Worm (Caenorhabditis elegans): ENCODE data around the gene him-8.

Gene him-8

ce11 chrIV:10584237-10584636, 22.5 kb downstream of the him-8 start, which contains the start of gene oac-8:
Gene oac-8 (plus strand): TSS chrIV:10584537.
- TF ChIP-seq hlh-13 (GFP tag; optimal IDR thresholded peaks at IDR 0.05) (no peak), che-1 (tag; optimal IDR thresholded peaks at IDR 0.05) (no peak), npax-4 (tag; optimal IDR thresholded peaks at IDR 0.05) (no peak), ceh-18 (tag; optimal IDR thresholded peaks at IDR 0.05) (no peak), sox-4 (tag; optimal IDR thresholded peaks at IDR 0.05) (no peak), gmeb-2 (tag; optimal IDR thresholded peaks at IDR 0.05) (no peak), hlh-30 (tag; optimal IDR thresholded peaks at IDR 0.05; ENCODE audit: insufficient read depth) (no peak), ceh-34 (tag; optimal IDR thresholded peaks at IDR 0.05) (no peak), ahr-1 (tag; optimal IDR thresholded peaks at IDR 0.05) (no peak), syd-9 (tag; optimal IDR thresholded peaks at IDR 0.05) (no peak), sox-2 (GFP tag; IDR thresholded peaks at IDR 0.05) (no peak), eyg-1 (tag; optimal IDR thresholded peaks at IDR 0.05) (no peak), lin-11 (tag; optimal IDR thresholded peaks at IDR 0.05) (no peak), ceh-2 (tag; optimal IDR thresholded peaks at IDR 0.05) (no peak), pha-4 (tag; optimal IDR thresholded peaks at IDR 0.05) (no peak), unc-42 (tag; optimal IDR thresholded peaks at IDR 0.05) (no peak), fax-1 (tag; optimal IDR thresholded peaks at IDR 0.05) (no peak), pqm-1 (tag; optimal IDR thresholded peaks at IDR 0.05) (no peak), K02D7.2 (tag; optimal IDR thresholded peaks at IDR 0.05) (no peak)

DNA sequence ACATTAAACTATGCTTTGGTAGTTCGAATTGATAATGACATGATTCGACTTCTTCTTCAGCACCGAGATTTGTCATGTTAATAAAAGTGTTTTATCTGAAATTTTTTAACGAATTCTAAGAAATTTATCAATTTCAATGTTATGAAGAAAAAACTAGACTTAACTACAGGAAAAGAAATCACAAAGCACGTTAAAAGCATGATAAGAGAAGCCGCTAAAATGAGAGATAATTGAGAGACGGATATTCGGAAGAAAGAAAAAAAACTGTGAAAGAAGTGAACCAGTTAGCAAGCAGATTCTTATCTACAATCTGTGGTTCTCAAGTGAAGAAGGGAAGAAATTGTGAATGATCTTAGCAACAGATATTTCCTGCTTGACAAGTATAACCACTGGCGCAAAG, 27.4 kb downstream of the him-8 start, which contains the start of gene C43F9.4:
C43F9.4 (minus strand) TSS at position 101 of the 400 bp plus-strand sequence.
- no peak for TF ChIP-seq npax-4 (tag; optimal IDR thresholded peaks at IDR 0.05)

- TF ChIP-seq Y22D7AL.16 (tag; optimal IDR thresholded peaks at IDR 0.05) (no peak), ama-1 (optimal IDR thresholded peaks at IDR 0.05) (no peak), hlh-6 (tag; optimal IDR thresholded peaks at IDR 0.05) (no peak), pqm-1 (tag; optimal IDR thresholded peaks at IDR 0.05) (no peak), rnt-1 (tag; optimal IDR thresholded peaks at IDR 0.05) (no peak)
Observed at ce11 chrIV:10590649-10591048, 28.9 kb downstream of the him-8 start, which contains the start of the genes C43F9.5 and nkb-2. Gene C43F9.5 (minus strand): TSS chrIV:10590749. Gene nkb-2 (plus strand): TSS chrIV:10590925.

DNA sequence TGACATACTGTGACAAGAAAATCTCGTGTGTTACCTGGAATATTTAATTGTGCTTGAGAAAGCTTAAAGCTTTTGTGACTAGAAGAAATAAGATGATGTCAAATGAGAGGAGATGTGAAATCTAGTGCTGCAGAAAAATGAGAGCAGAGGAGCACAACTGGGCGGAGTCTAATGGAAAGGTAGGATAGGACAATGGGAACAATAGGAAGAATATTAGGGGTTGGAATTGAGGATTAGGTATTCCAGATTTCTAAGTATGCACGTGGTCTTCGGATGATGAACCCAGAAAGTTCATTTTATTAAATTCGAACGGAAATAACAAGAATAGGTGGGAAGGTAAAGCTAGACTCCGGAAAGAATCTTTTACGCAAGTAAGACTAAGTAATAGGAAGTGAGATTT, 31.9 kb downstream of the him-8 start, which contains the start of gene C43F9.7:
C43F9.7 (minus strand) TSS at position 101 of the 400 bp plus-strand sequence.
- TF ChIP-seq tbx-7 (tag; optimal IDR thresholded peaks at IDR 0.05) (no peak), hlh-8 (tag; optimal IDR thresholded peaks at IDR 0.05) (no peak), C38D4.7 (GFP tag; optimal IDR thresholded peaks at IDR 0.05) (no peak), elt-4 (tag; optimal IDR thresholded peaks at IDR 0.05) (no peak), nfya-1 (tag; optimal IDR thresholded peaks at IDR 0.05) (no peak)

ce11 chrIV:10596505-10596904, 34.8 kb downstream of the him-8 start, which contains the start of gene C43F9.11:
Gene C43F9.11 (plus strand): TSS chrIV:10596805.
- TF ChIP-seq ceh-14 (tag; optimal IDR thresholded peaks at IDR 0.05) (no peak), unc-3 (GFP tag; conservative IDR thresholded peaks at IDR 0.05) (no peak), unc-3 (tag; optimal IDR thresholded peaks at IDR 0.05) (no peak), rnt-1 (tag; optimal IDR thresholded peaks at IDR 0.05) (no peak), unc-86 (tag; optimal IDR thresholded peaks at IDR 0.05) (no peak), ceh-2 (tag; optimal IDR thresholded peaks at IDR 0.05) (no peak), fkh-6 (tag; optimal IDR thresholded peaks at IDR 0.05) (no peak), K09A11.1 (tag; optimal IDR thresholded peaks at IDR 0.05; ENCODE audit: insufficient read depth) (no peak), K02D7.2 (tag; optimal IDR thresholded peaks at IDR 0.05) (no peak), pha-2 (tag; optimal IDR thresholded peaks at IDR 0.05) (no peak)
